Fruit fly (Drosophila melanogaster) whole organism, prepupa: ENCODE results near the gene CG13841.
A peak's percentile ranks its signal among the peaks of the same experiment; 100 is the strongest.

Experiments used
- CG10631 ChIP-seq: fragments of 200-800 bp; sonication (Bioruptor generic); optimal IDR thresholded peaks from 2 replicates; lab custom pipeline; 2016; ENCODE audit warnings: missing biosample characterization, missing genetic modification characterization
- CG10669 ChIP-seq: fragments of 200-800 bp; sonication (Bioruptor generic); optimal IDR thresholded peaks from 3 replicates; lab custom pipeline; 2018; ENCODE audit warnings: missing biosample characterization, mild to moderate bottlenecking, missing genetic modification characterization, moderate library complexity
- CG11294 ChIP-seq: fragments of 200-800 bp; sonication (Bioruptor generic); IDR thresholded peaks from 2 replicates; pipeline ENCODE4 v1.3.6; 2022; ENCODE audit warnings: missing biosample characterization, missing genetic modification characterization
- CG11762 ChIP-seq: fragments of 200-800 bp; sonication (Bioruptor generic); optimal IDR thresholded peaks from 3 replicates; lab custom pipeline; 2016; ENCODE audit warnings: missing biosample characterization, missing genetic modification characterization; ENCODE audit not compliant: insufficient read depth
- CG11902 ChIP-seq: fragments of 200-800 bp; sonication (Bioruptor generic); optimal IDR thresholded peaks from 3 replicates; lab custom pipeline; 2016; ENCODE audit warnings: missing biosample characterization, missing genetic modification characterization
- CG15336 ChIP-seq: fragments of 200-800 bp; sonication (Bioruptor generic); IDR thresholded peaks from 2 replicates; pipeline ENCODE4 v1.3.6; 2022; ENCODE audit warnings: missing biosample characterization, missing genetic modification characterization
- CG1621 ChIP-seq: fragments of 200-800 bp; sonication (Bioruptor generic); optimal IDR thresholded peaks from 3 replicates; lab custom pipeline; 2018; ENCODE audit warnings: missing biosample characterization, mild to moderate bottlenecking, missing genetic modification characterization
- CG3032 ChIP-seq: fragments of 200-800 bp; optimal IDR thresholded peaks from 2 replicates; lab custom pipeline; 2019; ENCODE audit warnings: missing biosample characterization, mild to moderate bottlenecking, missing genetic modification characterization, moderate library complexity
- CG31627 ChIP-seq: fragments of 200-800 bp; sonication (Bioruptor generic); optimal IDR thresholded peaks from 3 replicates; lab custom pipeline; 2016; ENCODE audit warnings: missing biosample characterization, missing genetic modification characterization
- CG32006 ChIP-seq: fragments of 200-800 bp; sonication (Bioruptor generic); optimal IDR thresholded peaks from 3 replicates; lab custom pipeline; 2017; ENCODE audit warnings: missing biosample characterization, mild to moderate bottlenecking, missing genetic modification characterization
- CG34406 ChIP-seq: fragments of 200-800 bp; sonication (Bioruptor generic); optimal IDR thresholded peaks from 3 replicates; lab custom pipeline; 2016; ENCODE audit warnings: missing biosample characterization, missing genetic modification characterization
- CG4318 ChIP-seq: fragments of 200-800 bp; sonication (Bioruptor generic); optimal IDR thresholded peaks from 3 replicates; lab custom pipeline; 2017; ENCODE audit warnings: missing biosample characterization, mild to moderate bottlenecking, missing genetic modification characterization
- CG6276 ChIP-seq: fragments of 200-800 bp; sonication (Bioruptor generic); optimal IDR thresholded peaks from 2 replicates; lab custom pipeline; 2017; ENCODE audit warnings: missing biosample characterization, mild to moderate bottlenecking, missing genetic modification characterization
- CG6792 ChIP-seq: fragments of 200-800 bp; sonication (Bioruptor generic); optimal IDR thresholded peaks from 3 replicates; lab custom pipeline; 2016; ENCODE audit warnings: missing biosample characterization, missing genetic modification characterization
- CG7368 ChIP-seq: fragments of 200-800 bp; sonication (Bioruptor generic); optimal IDR thresholded peaks from 3 replicates; lab custom pipeline; 2016; ENCODE audit warnings: missing biosample characterization, missing genetic modification characterization
- CG8319 ChIP-seq: fragments of 200-800 bp; sonication (Bioruptor generic); optimal IDR thresholded peaks from 3 replicates; lab custom pipeline; 2016; ENCODE audit warnings: missing biosample characterization, missing genetic modification characterization
- CG8632 ChIP-seq: fragments of 200-800 bp; sonication (Bioruptor generic); optimal IDR thresholded peaks from 3 replicates; lab custom pipeline; 2016; ENCODE audit warnings: missing biosample characterization, missing genetic modification characterization
- Eip78C ChIP-seq: fragments of 200-800 bp; sonication (Bioruptor generic); peaks from one replicate; lab custom pipeline; 2016; ENCODE audit warnings: missing biosample characterization, missing genetic modification characterization
- Ets21C ChIP-seq: fragments of 200-800 bp; sonication (Bioruptor generic); optimal IDR thresholded peaks from 3 replicates; lab custom pipeline; 2016; ENCODE audit warnings: missing biosample characterization, missing genetic modification characterization
- Ets96B ChIP-seq: fragments of 200-800 bp; optimal IDR thresholded peaks from 2 replicates; lab custom pipeline; 2019; ENCODE audit warnings: missing biosample characterization, mild to moderate bottlenecking, missing genetic modification characterization, moderate library complexity
- Gug ChIP-seq: fragments of 200-800 bp; sonication (Bioruptor generic); IDR thresholded peaks from 2 replicates; pipeline ENCODE4 v1.3.6; 2022; ENCODE audit warnings: missing biosample characterization, missing genetic modification characterization
- Hr38 ChIP-seq: sonication (Bioruptor generic); optimal IDR thresholded peaks from 2 replicates; lab custom pipeline; 2016; ENCODE audit warnings: missing biosample characterization, missing genetic modification characterization
- Hr39 ChIP-seq: fragments of 200-800 bp; sonication (Bioruptor generic); optimal IDR thresholded peaks from 2 replicates; lab custom pipeline; 2016; ENCODE audit warnings: missing biosample characterization, missing genetic modification characterization
- Hr4 ChIP-seq: fragments of 200-800 bp; sonication (Bioruptor generic); optimal IDR thresholded peaks from 3 replicates; lab custom pipeline; 2016; ENCODE audit warnings: missing biosample characterization, missing genetic modification characterization
- OdsH ChIP-seq: fragments of 200-800 bp; sonication (Bioruptor generic); optimal IDR thresholded peaks from 3 replicates; lab custom pipeline; 2016; ENCODE audit warnings: missing biosample characterization, missing genetic modification characterization
- Smox ChIP-seq: fragments of 200-800 bp; sonication (Bioruptor generic); optimal IDR thresholded peaks from 3 replicates; lab custom pipeline; 2016; ENCODE audit warnings: missing biosample characterization, missing genetic modification characterization
- Sox102F ChIP-seq: fragments of 200-800 bp; sonication (Bioruptor generic); optimal IDR thresholded peaks from 2 replicates; lab custom pipeline; 2016; ENCODE audit warnings: missing biosample characterization, mild to moderate bottlenecking, missing genetic modification characterization
- Sox14 ChIP-seq: fragments of 200-800 bp; sonication (Bioruptor generic); optimal IDR thresholded peaks from 3 replicates; lab custom pipeline; 2016; ENCODE audit warnings: missing biosample characterization, missing genetic modification characterization
- cyc ChIP-seq: fragments of 200-800 bp; sonication (Bioruptor generic); optimal IDR thresholded peaks from 3 replicates; lab custom pipeline; 2016; ENCODE audit warnings: missing biosample characterization, missing genetic modification characterization
- eg ChIP-seq: fragments of 200-800 bp; sonication (Bioruptor generic); IDR thresholded peaks from 3 replicates; pipeline ENCODE4 v1.3.6; 2022; ENCODE audit warnings: missing biosample characterization, missing genetic modification characterization
- esn ChIP-seq: fragments of 200-800 bp; sonication (Bioruptor generic); optimal IDR thresholded peaks from 2 replicates; lab custom pipeline; 2016; ENCODE audit warnings: missing biosample characterization, mild to moderate bottlenecking, missing genetic modification characterization, moderate library complexity
- fd85E ChIP-seq: fragments of 200-800 bp; sonication (Bioruptor generic); optimal IDR thresholded peaks from 3 replicates; lab custom pipeline; 2016; ENCODE audit warnings: missing biosample characterization, missing genetic modification characterization
- lz ChIP-seq: fragments of 200-800 bp; sonication (Bioruptor generic); optimal IDR thresholded peaks from 3 replicates; lab custom pipeline; 2016; ENCODE audit warnings: missing biosample characterization, missing genetic modification characterization
- net ChIP-seq: fragments of 200-800 bp; sonication (Bioruptor generic); optimal IDR thresholded peaks from 3 replicates; lab custom pipeline; 2016; ENCODE audit warnings: missing biosample characterization, missing genetic modification characterization
- spab ChIP-seq: fragments of 200-800 bp; sonication (Bioruptor generic); optimal IDR thresholded peaks from 2 replicates; lab custom pipeline; 2017; ENCODE audit warnings: missing biosample characterization, mild to moderate bottlenecking, missing genetic modification characterization, missing genetic modification reagents
- svp ChIP-seq: fragments of 200-800 bp; sonication (Bioruptor generic); peaks from one replicate; lab custom pipeline; 2016; ENCODE audit warnings: missing biosample characterization, missing genetic modification characterization
- vri ChIP-seq: fragments of 200-800 bp; sonication (Bioruptor generic); optimal IDR thresholded peaks from 3 replicates; lab custom pipeline; 2016; ENCODE audit warnings: missing biosample characterization, mild to moderate bottlenecking, missing genetic modification characterization

Gene CG13841

DNA sequence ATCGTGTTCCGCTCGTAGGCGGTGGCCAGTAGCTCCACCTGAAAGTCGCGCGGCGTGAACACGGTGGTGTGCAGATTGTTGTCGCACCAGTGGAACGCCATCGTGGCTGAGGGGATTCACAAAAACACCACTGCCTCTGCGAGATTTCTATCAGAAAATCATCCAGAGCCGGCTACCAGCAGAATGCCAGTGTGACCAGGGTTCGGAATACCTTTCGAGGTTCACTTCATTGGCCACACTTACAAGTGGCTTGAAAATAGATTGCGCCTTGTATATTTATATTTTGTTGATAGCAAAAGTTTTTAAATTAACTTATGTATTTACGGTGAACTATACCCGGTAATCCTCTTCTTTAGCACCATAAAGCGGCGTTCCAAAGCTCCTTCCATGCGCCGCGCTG, 26.6 kb downstream of the CG13841 start, which contains the start of the genes Dcr-1 and CG6985:
Dcr-1 (minus strand) TSS at position 162 of the 400 bp plus-strand sequence.
CG6985 (plus strand) TSS at position 221 of the 400 bp plus-strand sequence.
- TF ChIP-seq Hr38 (GFP tag; lab: Kevin White, UChicago) (no peak), CG10669 (no peak), CG3032 (tag; lab: Kevin White, UChicago) (no peak), CG7368 (GFP tag; lab: Kevin White, UChicago) (no peak), Hr4 (no peak), CG34406 (GFP tag; lab: Kevin White, UChicago) (no peak), spab (GFP tag; lab: Kevin White, UChicago) (no peak), Smox (GFP tag; lab: Kevin White, UChicago) (no peak), Eip78C (no peak), Sox102F (no peak), net (no peak), CG11294 (no peak)

DNA sequence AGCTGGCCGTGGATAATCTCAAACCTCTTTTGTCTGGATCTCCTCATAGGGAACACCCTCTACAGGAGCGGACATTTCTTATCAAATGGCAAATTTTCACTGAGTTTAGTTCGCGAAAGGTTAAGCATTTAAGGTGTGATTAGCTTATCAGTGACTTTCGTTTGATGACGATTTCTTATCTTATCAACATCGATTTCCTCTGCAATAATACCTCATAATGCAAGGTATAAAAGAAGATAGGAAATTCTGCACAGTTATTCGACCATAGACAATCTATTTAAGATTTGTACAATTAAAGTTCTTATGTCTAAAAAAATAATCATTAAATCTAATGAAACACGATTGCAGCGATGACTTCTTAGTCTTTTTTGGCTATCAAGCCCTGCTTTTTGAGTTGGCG, 33.7 kb downstream of the CG13841 start, which contains the start of gene Takl2:
Takl2 (minus strand) TSS at position 101 of the 400 bp plus-strand sequence.
- TF ChIP-seq CG11902 (GFP tag; lab: Kevin White, UChicago) (no peak), Smox (GFP tag; lab: Kevin White, UChicago) (no peak), Ets21C (GFP tag; lab: Kevin White, UChicago) (no peak), Hr39 (no peak), lz (GFP tag; lab: Kevin White, UChicago) (no peak), Sox14 (GFP tag; lab: Kevin White, UChicago) (no peak), Hr4 (no peak), CG11762 (GFP tag; lab: Kevin White, UChicago) (no peak), CG6276 (GFP tag; lab: Kevin White, UChicago) (no peak), Sox102F (no peak), CG10631 (GFP tag; lab: Kevin White, UChicago) (no peak), OdsH (GFP tag; lab: Kevin White, UChicago) (no peak), Gug (GFP tag; lab: Robert Waterston, UW) (no peak), CG3032 (tag; lab: Kevin White, UChicago) (no peak), CG4318 (GFP tag; lab: Kevin White, UChicago) (no peak), Ets96B (tag; lab: Kevin White, UChicago) (no peak), CG1621 (tag; lab: Kevin White, UChicago) (no peak)

DNA sequence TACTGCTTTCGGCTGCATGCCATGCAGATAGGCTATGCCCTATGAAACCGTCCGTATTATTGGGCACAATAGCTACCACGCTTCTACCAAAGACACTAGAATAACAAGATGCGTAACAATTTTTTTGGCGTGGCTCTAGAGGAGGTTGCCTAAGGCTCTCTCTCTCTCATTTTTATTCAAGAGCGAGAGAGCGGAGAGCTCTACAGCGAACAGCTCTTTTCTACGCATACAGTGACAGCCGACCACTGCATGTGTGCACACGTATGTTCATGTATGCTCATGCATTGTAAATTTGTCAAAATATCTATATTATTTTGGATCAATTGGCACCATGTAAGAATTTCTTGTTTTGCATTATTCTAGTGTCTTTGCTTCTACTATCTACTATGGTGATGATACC, 34.5 kb downstream of the CG13841 start:
- TF ChIP-seq esn (GFP tag; lab: Kevin White, UChicago) (no peak), net (no peak), cyc (GFP tag; lab: Kevin White, UChicago) (no peak), Smox (GFP tag; lab: Kevin White, UChicago) (no peak), spab (GFP tag; lab: Kevin White, UChicago) (no peak), CG10631 (GFP tag; lab: Kevin White, UChicago) (no peak), Ets21C (GFP tag; lab: Kevin White, UChicago) (no peak), Sox14 (GFP tag; lab: Kevin White, UChicago) (no peak)

DNA sequence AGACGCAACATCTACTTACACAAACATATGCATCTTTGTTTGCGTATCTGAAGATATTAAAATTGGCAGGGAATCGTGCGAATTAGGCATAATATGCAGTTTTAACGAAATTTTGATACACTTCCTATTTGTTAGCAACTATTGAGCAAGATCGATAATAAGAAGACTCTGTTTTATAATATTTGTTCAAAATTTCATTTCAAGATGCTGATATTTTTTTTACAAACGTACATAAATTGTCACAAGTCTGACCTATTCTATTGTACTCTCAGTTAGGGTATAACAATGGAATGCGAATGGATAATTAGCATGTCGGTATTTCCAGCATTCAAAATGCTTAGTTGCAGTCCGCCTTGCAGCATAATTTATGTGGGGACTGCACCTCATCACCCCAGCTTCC, 39.6 kb downstream of the CG13841 start:
- peak; percentile 32 for TF ChIP-seq CG8319 (GFP tag; lab: Kevin White, UChicago)
- TF ChIP-seq CG6792 (GFP tag; lab: Kevin White, UChicago) = peak; percentile 16
- peak; percentile 7 for TF ChIP-seq vri (GFP tag; lab: Kevin White, UChicago)
- TF ChIP-seq CG4318 (GFP tag; lab: Kevin White, UChicago) = peak; percentile 13
- TF ChIP-seq Sox14 (GFP tag; lab: Kevin White, UChicago) = no peak
- peak; percentile 56 for TF ChIP-seq svp (GFP tag; lab: Kevin White, UChicago)
- peak; percentile 72 for TF ChIP-seq CG32006
- TF ChIP-seq lz (GFP tag; lab: Kevin White, UChicago) = peak; percentile 16
- TF ChIP-seq Hr4 = peak; percentile 67
- peak; percentile 54 for TF ChIP-seq Gug (GFP tag; lab: Robert Waterston, UW)
- no peak for TF ChIP-seq CG8632 (GFP tag; lab: Kevin White, UChicago)
- peak; percentile 48 for TF ChIP-seq CG31627 (GFP tag; lab: Kevin White, UChicago)
- TF ChIP-seq Sox102F = no peak
- peak; percentile 41 for TF ChIP-seq esn (GFP tag; lab: Kevin White, UChicago)
- TF ChIP-seq fd85E (GFP tag; lab: Kevin White, UChicago) = no peak
- TF ChIP-seq CG11294 = peak; percentile 41; the same call in 1 of the 2 replicates
- TF ChIP-seq eg = peak; percentile 87
- TF ChIP-seq CG10631 (GFP tag; lab: Kevin White, UChicago) = peak; percentile 9
- peak; percentile 80 for TF ChIP-seq CG15336 (GFP tag; lab: Robert Waterston, UW)
- TF ChIP-seq, all 60 proteins: peak for 15
